Worm (Caenorhabditis elegans) whole organism, L4 larva: ENCODE measurements around the gene str-109.

Experiments
- T20F7.1 ChIP-seq: fragments of 200-800 bp; sonication (Bioruptor generic); optimal IDR thresholded peaks from 2 replicates; lab custom pipeline; 2018; ENCODE audit warnings: mild to moderate bottlenecking, missing genetic modification characterization, missing compliant biosample characterization
- ama-1 ChIP-seq: fragments of 150-350 bp; optimal IDR thresholded peaks from 2 replicates; lab custom pipeline; 2014; ENCODE audit warnings: inconsistent platforms, mixed read lengths
- ces-1 ChIP-seq: fragments of 150-350 bp; sonication (generic microtip); optimal IDR thresholded peaks from 4 replicates; lab custom pipeline; 2014; ENCODE audit warnings: missing biosample characterization, missing genetic modification reagents, missing genetic modification characterization
- dpl-1 ChIP-seq: fragments of 150-350 bp; optimal IDR thresholded peaks from 2 replicates; lab custom pipeline; 2014; ENCODE audit warnings: missing biosample characterization, missing genetic modification reagents, missing genetic modification characterization
- fos-1 ChIP-seq: fragments of 150-350 bp; optimal IDR thresholded peaks from 2 replicates; lab custom pipeline; 2014; ENCODE audit warnings: missing biosample characterization, missing genetic modification characterization
- mes-2 ChIP-seq: sonication (generic microtip); optimal IDR thresholded peaks from 2 replicates; lab custom pipeline; 2016; ENCODE audit warnings: missing genotype, mild to moderate bottlenecking, missing genetic modification characterization, missing compliant biosample characterization; ENCODE audit not compliant: poor library complexity, severe bottlenecking
- nhr-10 ChIP-seq: fragments of 150-350 bp; optimal IDR thresholded peaks from 2 replicates; lab custom pipeline; 2014; ENCODE audit warnings: missing biosample characterization, missing genetic modification characterization
- nhr-11 ChIP-seq: fragments of 150-350 bp; optimal IDR thresholded peaks from 2 replicates; lab custom pipeline; 2014; ENCODE audit warnings: missing biosample characterization, missing genetic modification characterization
- nhr-237 ChIP-seq: sonication (generic microtip); optimal IDR thresholded peaks from 2 replicates; lab custom pipeline; 2017; ENCODE audit warnings: missing biosample characterization, missing genetic modification characterization
- set-16 ChIP-seq: fragments of 200-800 bp; sonication (Bioruptor generic); IDR thresholded peaks from 2 replicates; pipeline ENCODE4 v1.3.6; 2022; ENCODE audit warnings: missing genetic modification reagents, missing genetic modification characterization, missing compliant biosample characterization
- snpc-4 ChIP-seq: fragments of 150-350 bp; optimal IDR thresholded peaks from 2 replicates; lab custom pipeline; 2014; ENCODE audit warnings: missing biosample characterization, missing genetic modification characterization
- vab-7 ChIP-seq: fragments of 200-800 bp; sonication (Bioruptor generic); IDR thresholded peaks from 2 replicates; pipeline ENCODE4 v1.3.6; 2022; ENCODE audit warnings: missing genetic modification reagents, missing genetic modification characterization, missing compliant biosample characterization
- zag-1 ChIP-seq: fragments of 150-350 bp; optimal IDR thresholded peaks from 2 replicates; lab custom pipeline; 2014; ENCODE audit warnings: missing biosample characterization, missing genetic modification characterization

- no peak for TF ChIP-seq snpc-4
- no peak for TF ChIP-seq nhr-11 (tag; lab: Kevin White, UChicago)
- no peak for TF ChIP-seq set-16
- no peak for TF ChIP-seq fos-1 (tag; lab: Kevin White, UChicago)
- no peak for TF ChIP-seq ces-1 (GFP tag; lab: Kevin White, UChicago)
- no peak for TF ChIP-seq nhr-10 (tag; lab: Kevin White, UChicago)
- no peak for TF ChIP-seq mes-2
- TF ChIP-seq nhr-237 (tag; lab: Kevin White, UChicago), result no peak
- TF ChIP-seq dpl-1, result no peak
- TF ChIP-seq ama-1 (lab: Kevin White, UChicago), result no peak
- TF ChIP-seq vab-7 (GFP tag; lab: Robert Waterston, UW), result no peak
- no peak for TF ChIP-seq zag-1
- TF ChIP-seq T20F7.1 (GFP tag; lab: Kevin White, UChicago), result no peak
These were observed 42.9 kb upstream of the str-109 start, which contains the start of gene irld-26 for ce11 chrV:16204888-16205287.
